Worm (Caenorhabditis elegans): ENCODE results near the gene tofu-6.

ce11 chrII:5384282-5384681 is 36.8 kb upstream of the tofu-6 start:
- no peak for TF ChIP-seq unc-62 (GFP tag; optimal IDR thresholded peaks at IDR 0.05)
- no peak for TF ChIP-seq ama-1 (optimal IDR thresholded peaks at IDR 0.05)
- no peak for TF ChIP-seq nhr-20 (tag; optimal IDR thresholded peaks at IDR 0.05)
- no peak for TF ChIP-seq mef-2 (tag; optimal IDR thresholded peaks at IDR 0.05)
- no peak for TF ChIP-seq nhr-28 (tag; optimal IDR thresholded peaks at IDR 0.05)
- no peak for TF ChIP-seq mep-1 (tag; optimal IDR thresholded peaks at IDR 0.05)

All from whole organism, L1 larva.